Fruit fly (Drosophila melanogaster): Measurements from ENCODE around the gene CG11037.

- no peak for TF ChIP-seq rn (GFP tag; IDR thresholded peaks at IDR 0.05)
- no peak for TF ChIP-seq CG4496 (GFP tag; IDR thresholded peaks at IDR 0.05)
- TF ChIP-seq CG13204 (GFP tag; optimal IDR thresholded peaks at IDR 0.05): no peak
- TF ChIP-seq CG32121 (GFP tag; IDR thresholded peaks at IDR 0.05): no peak
- TF ChIP-seq EcR (GFP tag; optimal IDR thresholded peaks at IDR 0.05): no peak
- no peak for TF ChIP-seq CG15710 (tag; optimal IDR thresholded peaks at IDR 0.05)
These were observed 9.4 kb upstream of the CG11037 start, which contains the start of gene CG33287 for dm6 chr3L:20970563-20970962.
